Worm (Caenorhabditis elegans) whole organism, L4/young adult: Measurements from ENCODE around the gene atl-1.

ENCODE experiments used
- W03F9.2 ChIP-seq: fragments of 150-350 bp; optimal IDR thresholded peaks from 2 replicates; lab custom pipeline; 2014; ENCODE audit warnings: missing biosample characterization, missing genetic modification characterization
- dao-5 ChIP-seq: sonication (generic microtip); optimal IDR thresholded peaks from 2 replicates; lab custom pipeline; 2016; ENCODE audit warnings: missing genotype, missing genetic modification characterization, moderate library complexity, missing compliant biosample characterization
- him-1 ChIP-seq: sonication (generic microtip); optimal IDR thresholded peaks from 2 replicates; lab custom pipeline; 2016; ENCODE audit warnings: missing genotype, missing genetic modification reagents, missing genetic modification characterization, missing compliant biosample characterization

The atl-1 gene

ce11 chrV:9664620-9665019 is 19.2 kb upstream of the atl-1 start:
- TF ChIP-seq dao-5 (tag; lab: Kevin White, UChicago): no peak
- no peak for TF ChIP-seq W03F9.2 (tag; lab: Kevin White, UChicago)
- TF ChIP-seq him-1 (tag; lab: Kevin White, UChicago): peak; percentile 58

- TF ChIP-seq W03F9.2 (tag; lab: Kevin White, UChicago) (no peak), him-1 (tag; lab: Kevin White, UChicago) (no peak), dao-5 (tag; lab: Kevin White, UChicago) (no peak)
Observed at ce11 chrV:9663948-9664347, 18.6 kb upstream of the atl-1 start.

- TF ChIP-seq W03F9.2 (tag; lab: Kevin White, UChicago) (no peak), dao-5 (tag; lab: Kevin White, UChicago) (no peak), him-1 (tag; lab: Kevin White, UChicago) (no peak)
Observed at ce11 chrV:9661514-9661913, 16.1 kb upstream of the atl-1 start, which contains the start of gene pitr-4. Gene pitr-4, minus strand, starts transcription at chrV:9661614.

ce11 chrV:9654154-9654805 is 8.9 kb upstream of the atl-1 start, which contains the start of gene cyp-29A4:
Gene cyp-29A4, plus strand, starts transcription at chrV:9654755.
- TF ChIP-seq dao-5 (tag; lab: Kevin White, UChicago) (no peak), him-1 (tag; lab: Kevin White, UChicago) (no peak), W03F9.2 (tag; lab: Kevin White, UChicago) (no peak)

- TF ChIP-seq dao-5 (tag; lab: Kevin White, UChicago) (no peak), W03F9.2 (tag; lab: Kevin White, UChicago) (no peak), him-1 (tag; lab: Kevin White, UChicago) (no peak)
Observed at ce11 chrV:9651294-9651693, 5.9 kb upstream of the atl-1 start, which contains the start of gene T06E4.21. Gene T06E4.21, plus strand, starts transcription at chrV:9651594.

- no peak for TF ChIP-seq him-1 (tag; lab: Kevin White, UChicago)
- no peak for TF ChIP-seq W03F9.2 (tag; lab: Kevin White, UChicago)
- no peak for TF ChIP-seq dao-5 (tag; lab: Kevin White, UChicago)
Observed at ce11 chrV:9633313-9633712, 12.1 kb downstream of the atl-1 start, which contains the start of gene col-147. Gene col-147, minus strand, starts transcription at chrV:9633338.

ce11 chrV:9632348-9632747 is 13.0 kb downstream of the atl-1 start:
- TF ChIP-seq dao-5 (tag; lab: Kevin White, UChicago): no peak
- TF ChIP-seq W03F9.2 (tag; lab: Kevin White, UChicago): no peak
- TF ChIP-seq him-1 (tag; lab: Kevin White, UChicago): no peak

- TF ChIP-seq W03F9.2 (tag; lab: Kevin White, UChicago) (no peak), dao-5 (tag; lab: Kevin White, UChicago) (no peak), him-1 (tag; lab: Kevin White, UChicago) (no peak)
Observed at ce11 chrV:9630944-9631343, 14.5 kb downstream of the atl-1 start, which contains the start of gene T06E4.5. Gene T06E4.5, plus strand, starts transcription at chrV:9631244.

ce11 chrV:9630542-9630941 is 14.9 kb downstream of the atl-1 start:
- no peak for TF ChIP-seq W03F9.2 (tag; lab: Kevin White, UChicago)
- TF ChIP-seq dao-5 (tag; lab: Kevin White, UChicago): no peak
- TF ChIP-seq him-1 (tag; lab: Kevin White, UChicago): no peak

ce11 chrV:9629643-9630042 is 15.8 kb downstream of the atl-1 start, which contains the start of gene col-146:
Gene col-146, plus strand, starts transcription at chrV:9629943.
- TF ChIP-seq W03F9.2 (tag; lab: Kevin White, UChicago) (no peak), him-1 (tag; lab: Kevin White, UChicago) (no peak), dao-5 (tag; lab: Kevin White, UChicago) (no peak)

ce11 chrV:9629114-9629513 is 16.3 kb downstream of the atl-1 start, which contains the start of gene idpc-3:
Gene idpc-3, minus strand, starts transcription at chrV:9629214.
- TF ChIP-seq him-1 (tag; lab: Kevin White, UChicago) (no peak), dao-5 (tag; lab: Kevin White, UChicago) (no peak), W03F9.2 (tag; lab: Kevin White, UChicago) (no peak)

ce11 chrV:9628603-9629002 is 16.8 kb downstream of the atl-1 start:
- TF ChIP-seq W03F9.2 (tag; lab: Kevin White, UChicago) (no peak), him-1 (tag; lab: Kevin White, UChicago) (no peak), dao-5 (tag; lab: Kevin White, UChicago) (no peak)

ce11 chrV:9625604-9626446 is 19.6 kb downstream of the atl-1 start, which contains the start of gene T06E4.7:
Gene T06E4.7, plus strand, starts transcription at chrV:9626396.
- no peak for TF ChIP-seq dao-5 (tag; lab: Kevin White, UChicago)
- TF ChIP-seq W03F9.2 (tag; lab: Kevin White, UChicago): no peak
- TF ChIP-seq him-1 (tag; lab: Kevin White, UChicago): no peak
